Fruit fly (Drosophila melanogaster): ENCODE results near the gene CG42853.
A peak's percentile ranks its signal among the peaks of the same experiment; 100 is the strongest.

CG42853 gene

dm6 chr3L:18083402-18083801 is 38.4 kb downstream of the CG42853 start:
- peak; percentile 90 for TF ChIP-seq CTCF (GFP tag; optimal IDR thresholded peaks at IDR 0.05)
- TF ChIP-seq CG5245 (GFP tag; optimal IDR thresholded peaks at IDR 0.05): no peak
- peak; percentile 15 for TF ChIP-seq stwl (tag; optimal IDR thresholded peaks at IDR 0.05)

dm6 chr3L:18081957-18082356 is 39.8 kb downstream of the CG42853 start:
- TF ChIP-seq CG4707 (GFP tag; optimal IDR thresholded peaks at IDR 0.05) (no peak), tio (GFP tag; optimal IDR thresholded peaks at IDR 0.05) (no peak), Neu2 (GFP tag; optimal IDR thresholded peaks at IDR 0.05; ENCODE audit: borderline replicate concordance) (no peak), Mrtf (GFP tag; IDR thresholded peaks at IDR 0.05) (no peak), jigr1 (GFP tag; IDR thresholded peaks at IDR 0.05) (0 out of 3 replicates have a peak, but pooled peaks have one; percentile 20), CG11456 (GFP tag; IDR thresholded peaks at IDR 0.05) (peak; percentile 42; the same call in 1 of the 3 replicates), CG7271 (tag; optimal IDR thresholded peaks at IDR 0.05) (no peak), CG34422 (GFP tag; IDR thresholded peaks at IDR 0.05) (0 out of 3 replicates have a peak, but pooled peaks have one; percentile 18), Dref (GFP tag; IDR thresholded peaks at IDR 0.05) (no peak), CG9797 (GFP tag; optimal IDR thresholded peaks at IDR 0.05) (no peak), H2.0 (GFP tag; IDR thresholded peaks at IDR 0.05) (no peak), wdn (GFP tag; IDR thresholded peaks at IDR 0.05) (no peak), Deaf1 (tag; optimal IDR thresholded peaks at IDR 0.05) (peak; percentile 40), fu2 (GFP tag; optimal IDR thresholded peaks at IDR 0.05) (no peak), CG18599 (GFP tag; optimal IDR thresholded peaks at IDR 0.05) (no peak), Chrac-16 (GFP tag; optimal IDR thresholded peaks at IDR 0.05) (no peak), Ets65A (GFP tag) (peak; percentile 11), CG6683 (GFP tag; optimal IDR thresholded peaks at IDR 0.05) (no peak), row (GFP tag; IDR thresholded peaks at IDR 0.05) (no peak), CG4617 (GFP tag; optimal IDR thresholded peaks at IDR 0.05; ENCODE audit: borderline replicate concordance) (no peak), scrt (GFP tag; optimal IDR thresholded peaks at IDR 0.05) (no peak), CG2678 (tag; optimal IDR thresholded peaks at IDR 0.05) (no peak), CG6765 (GFP tag; optimal IDR thresholded peaks at IDR 0.05) (no peak), cad (GFP tag; optimal IDR thresholded peaks at IDR 0.05) (no peak), CG14667 (GFP tag; IDR thresholded peaks at IDR 0.05) (no peak), nom (GFP tag; optimal IDR thresholded peaks at IDR 0.05) (peak; percentile 19), dmrt99B (tag; optimal IDR thresholded peaks at IDR 0.05) (no peak), nerfin-2 (GFP tag; IDR thresholded peaks at IDR 0.05; ENCODE audit: partially characterized antibody) (no peak), disco-r (GFP tag; optimal IDR thresholded peaks at IDR 0.05) (no peak), CG6791 (GFP tag; IDR thresholded peaks at IDR 0.05; ENCODE audit: partially characterized antibody) (no peak), Hand (GFP tag; optimal IDR thresholded peaks at IDR 0.05) (no peak), gfzf (GFP tag; optimal IDR thresholded peaks at IDR 0.05) (no peak), CG13894 (tag; optimal IDR thresholded peaks at IDR 0.05) (no peak), CG5180 (GFP tag; optimal IDR thresholded peaks at IDR 0.05) (no peak), Oaz (GFP tag; IDR thresholded peaks at IDR 0.05) (no peak), CG10209 (GFP tag; optimal IDR thresholded peaks at IDR 0.05) (no peak), Hr3 (GFP tag; optimal IDR thresholded peaks at IDR 0.05) (no peak), yki (optimal IDR thresholded peaks at IDR 0.05) (no peak), CG6654 (GFP tag; optimal IDR thresholded peaks at IDR 0.05) (no peak), CG1024 (GFP tag; IDR thresholded peaks at IDR 0.05) (no peak), H15 (GFP tag; IDR thresholded peaks at IDR 0.05) (no peak), Meics (GFP tag; optimal IDR thresholded peaks at IDR 0.05) (no peak), ac (GFP tag; optimal IDR thresholded peaks at IDR 0.05) (no peak), Nf-YA (GFP tag; IDR thresholded peaks at IDR 0.05) (no peak), corto (GFP tag; optimal IDR thresholded peaks at IDR 0.05) (no peak), Med (GFP tag) (peak; percentile 34), sima (GFP tag; optimal IDR thresholded peaks at IDR 0.05) (no peak), HmgZ (tag; optimal IDR thresholded peaks at IDR 0.05) (no peak)

All from whole organism, embryonic.